Worm (Caenorhabditis elegans): ENCODE results near the gene F20G2.5.

The F20G2.5 gene

DNA sequence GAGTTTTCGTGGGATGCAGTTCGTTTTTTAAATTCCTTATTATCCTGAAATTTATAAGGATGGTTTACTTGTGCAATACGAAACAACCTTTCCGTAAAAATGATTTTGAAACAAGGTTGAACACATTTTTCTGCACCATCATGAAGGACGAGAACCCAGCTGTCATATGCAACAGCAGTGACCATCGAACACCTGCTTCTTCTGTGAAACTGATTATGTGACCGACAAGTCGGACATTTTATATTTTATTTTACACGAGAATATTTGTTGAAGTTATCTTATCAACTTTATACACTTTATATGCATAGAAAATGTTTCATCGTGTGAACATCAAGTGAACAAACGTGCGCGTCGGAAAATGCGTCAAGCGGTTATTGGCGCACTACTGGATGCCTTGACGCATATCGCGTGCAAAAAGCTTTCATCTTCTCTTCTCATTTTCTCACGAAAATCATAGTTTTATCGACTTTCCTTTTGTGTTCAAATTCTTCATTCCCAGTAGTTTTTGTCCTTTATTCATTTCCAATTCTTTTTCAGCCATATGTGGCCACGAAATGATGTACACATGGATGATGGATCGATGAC is 47.6 kb downstream of the F20G2.5 start, which contains the start of gene sel-10 (continued):
- TF ChIP-seq Y105C5A.15 (GFP tag; IDR thresholded peaks at IDR 0.05) (no peak), nhr-25 (tag; optimal IDR thresholded peaks at IDR 0.05; ENCODE audit: borderline replicate concordance, insufficient read depth) (no peak), sdz-12 (GFP tag; optimal IDR thresholded peaks at IDR 0.05) (no peak), mep-1 (tag; optimal IDR thresholded peaks at IDR 0.05) (no peak), lin-39 (tag; optimal IDR thresholded peaks at IDR 0.05) (no peak), dpl-1 (GFP tag; optimal IDR thresholded peaks at IDR 0.05) (peak; percentile 76), dve-1 (tag; optimal IDR thresholded peaks at IDR 0.05; ENCODE audit: insufficient read depth) (no peak), tag-97 (GFP tag; IDR thresholded peaks at IDR 0.05) (no peak), zfp-3 (GFP tag; conservative IDR thresholded peaks at IDR 0.05) (no peak), nhr-42 (GFP tag; IDR thresholded peaks at IDR 0.05) (no peak), madf-5 (GFP tag; IDR thresholded peaks at IDR 0.05) (no peak), hlh-11 (tag; optimal IDR thresholded peaks at IDR 0.05) (no peak), zfp-2 (tag; optimal IDR thresholded peaks at IDR 0.05) (no peak), ztf-7 (tag; optimal IDR thresholded peaks at IDR 0.05) (no peak), rbr-2 (tag; optimal IDR thresholded peaks at IDR 0.05) (peak; percentile 74), duxl-1 (tag; optimal IDR thresholded peaks at IDR 0.05; ENCODE audit: poor library complexity) (peak; percentile 66), ceh-32 (tag; optimal IDR thresholded peaks at IDR 0.05; ENCODE audit: poor library complexity) (no peak), skn-1 (tag; optimal IDR thresholded peaks at IDR 0.05) (no peak), unc-62 (GFP tag; optimal IDR thresholded peaks at IDR 0.05 in 1 of 2) (peak in 1 of 2 experiments; percentile 59), unc-62 (tag; optimal IDR thresholded peaks at IDR 0.05) (no peak), ces-1 (GFP tag; optimal IDR thresholded peaks at IDR 0.05) (no peak), lin-29 (GFP tag; IDR thresholded peaks at IDR 0.05) (no peak), spr-3 (GFP tag; optimal IDR thresholded peaks at IDR 0.05) (no peak), attf-4 (tag; optimal IDR thresholded peaks at IDR 0.05) (no peak), nhr-11 (tag; optimal IDR thresholded peaks at IDR 0.05) (peak; percentile 60), snpc-4 (tag; optimal IDR thresholded peaks at IDR 0.05) (no peak), R02D3.7 (tag; optimal IDR thresholded peaks at IDR 0.05) (no peak), egl-43 (GFP tag; IDR thresholded peaks at IDR 0.05) (no peak), hif-1 (tag; optimal IDR thresholded peaks at IDR 0.05) (peak in 1 of 2 experiments; percentile 65), snpc-1.2 (GFP tag; IDR thresholded peaks at IDR 0.05) (no peak), mxl-2 (GFP tag; conservative IDR thresholded peaks at IDR 0.05) (no peak), php-3 (GFP tag; IDR thresholded peaks at IDR 0.05) (peak; percentile 71), aly-2 (tag; optimal IDR thresholded peaks at IDR 0.05) (no peak), lim-7 (GFP tag; IDR thresholded peaks at IDR 0.05) (no peak), nhr-76 (tag; optimal IDR thresholded peaks at IDR 0.05) (no peak), ceh-82 (tag; optimal IDR thresholded peaks at IDR 0.05) (no peak), ceh-20 (GFP tag; IDR thresholded peaks at IDR 0.05) (no peak), nhr-10 (tag; optimal IDR thresholded peaks at IDR 0.05) (no peak), pha-4 (GFP tag; IDR thresholded peaks at IDR 0.05) (peak; percentile 30; the same call in 1 of the 2 replicates), pha-4 (tag; optimal IDR thresholded peaks at IDR 0.05) (peak; percentile 47), daf-12 (tag; optimal IDR thresholded peaks at IDR 0.05) (no peak), F10B5.3 (tag; optimal IDR thresholded peaks at IDR 0.05) (peak; percentile 23), zip-2 (tag; optimal IDR thresholded peaks at IDR 0.05) (no peak), mdl-1 (tag; optimal IDR thresholded peaks at IDR 0.05) (no peak), nhr-102 (tag; optimal IDR thresholded peaks at IDR 0.05) (no peak), nhr-6 (tag; optimal IDR thresholded peaks at IDR 0.05) (peak; percentile 89), mxl-3 (GFP tag; optimal IDR thresholded peaks at IDR 0.05) (peak; percentile 57), arid-1 (GFP tag; conservative IDR thresholded peaks at IDR 0.05) (0 out of 2 replicates have a peak, but pooled peaks have one; percentile 33), nhr-237 (tag; optimal IDR thresholded peaks at IDR 0.05) (no peak), unc-130 (GFP tag; optimal IDR thresholded peaks at IDR 0.05) (no peak), nhr-111 (GFP tag; optimal IDR thresholded peaks at IDR 0.05) (no peak), saeg-2 (GFP tag; IDR thresholded peaks at IDR 0.05) (no peak)

Data from whole organism, L4 larva.